Fruit fly (Drosophila melanogaster) whole organism, embryonic: ENCODE data around the gene SecCl.

ENCODE experiments used
- Aef1 ChIP-seq: fragments of 200-800 bp; sonication (Bioruptor generic); IDR thresholded peaks from 3 replicates; pipeline ENCODE4 v1.3.6; 2022; ENCODE audit warnings: missing biosample characterization, missing genetic modification characterization
- BEAF-32 ChIP-seq: fragments of 200-800 bp; sonication (Bioruptor generic); optimal IDR thresholded peaks from 3 replicates; lab custom pipeline; 2017; ENCODE audit warnings: missing biosample characterization, missing genetic modification characterization, mild to moderate bottlenecking, moderate library complexity, missing genetic modification reagents
- CG11456 ChIP-seq: fragments of 200-800 bp; sonication (Bioruptor generic); IDR thresholded peaks from 3 replicates; pipeline ENCODE4 v1.3.6; 2022; ENCODE audit warnings: missing biosample characterization, missing genetic modification characterization
- CG11696 ChIP-seq: fragments of 200-800 bp; sonication (Bioruptor generic); IDR thresholded peaks from 2 replicates; pipeline ENCODE4 v1.3.6; 2022; ENCODE audit warnings: missing biosample characterization, missing genetic modification characterization
- CG12391 ChIP-seq: fragments of 200-800 bp; sonication (Bioruptor generic); optimal IDR thresholded peaks from 3 replicates; lab custom pipeline; 2018; ENCODE audit warnings: missing biosample characterization, mild to moderate bottlenecking, missing genetic modification characterization, moderate library complexity
- CG12659 ChIP-seq: fragments of 200-800 bp; sonication (Bioruptor generic); optimal IDR thresholded peaks from 3 replicates; lab custom pipeline; 2017; ENCODE audit warnings: mild to moderate bottlenecking, missing biosample characterization, missing genetic modification reagents, missing genetic modification characterization
- CG1792 ChIP-seq: fragments of 200-800 bp; sonication (Bioruptor generic); optimal IDR thresholded peaks from 2 replicates; lab custom pipeline; 2016; ENCODE audit warnings: missing biosample characterization, missing genetic modification characterization
- CG18011 ChIP-seq: fragments of 200-800 bp; sonication (Bioruptor generic); optimal IDR thresholded peaks from 2 replicates; lab custom pipeline; 2017; ENCODE audit warnings: missing biosample characterization, missing genetic modification characterization, mild to moderate bottlenecking, moderate library complexity, missing genotype
- CG18262 ChIP-seq: fragments of 200-800 bp; optimal IDR thresholded peaks from 3 replicates; lab custom pipeline; 2019; ENCODE audit warnings: missing biosample characterization, mild to moderate bottlenecking, missing genetic modification characterization, moderate library complexity
- CG2889 ChIP-seq: fragments of 200-800 bp; sonication (Bioruptor generic); IDR thresholded peaks from 3 replicates; pipeline ENCODE4 v1.3.6; 2022; ENCODE audit warnings: missing biosample characterization, missing genetic modification characterization
- CG30020 ChIP-seq: fragments of 200-800 bp; optimal IDR thresholded peaks from 2 replicates; lab custom pipeline; 2019; ENCODE audit warnings: missing biosample characterization, mild to moderate bottlenecking, missing genetic modification characterization, moderate library complexity
- CG32767 ChIP-seq: fragments of 200-800 bp; sonication (Bioruptor generic); IDR thresholded peaks from 2 replicates; pipeline ENCODE4 v1.3.6; 2022; ENCODE audit warnings: missing biosample characterization, missing genetic modification characterization
- CG6175 ChIP-seq: fragments of 200-800 bp; sonication (Bioruptor generic); IDR thresholded peaks from 3 replicates; pipeline ENCODE4 v1.3.6; 2022; ENCODE audit warnings: missing biosample characterization, missing genetic modification characterization
- CG7372 ChIP-seq: fragments of 200-800 bp; sonication (Bioruptor generic); IDR thresholded peaks from 2 replicates; pipeline ENCODE4 v1.3.6; 2022; ENCODE audit warnings: missing biosample characterization, missing genetic modification characterization
- CG7987 ChIP-seq: fragments of 200-800 bp; sonication (Bioruptor generic); optimal IDR thresholded peaks from 2 replicates; lab custom pipeline; 2018; ENCODE audit warnings: missing biosample characterization, mild to moderate bottlenecking, missing genetic modification characterization, moderate library complexity
- Camta ChIP-seq: fragments of 200-800 bp; sonication (Bioruptor generic); optimal IDR thresholded peaks from 2 replicates; lab custom pipeline; 2016; ENCODE audit warnings: missing biosample characterization, missing genetic modification characterization
- D19B ChIP-seq: fragments of 200-800 bp; sonication (Bioruptor generic); optimal IDR thresholded peaks from 2 replicates; lab custom pipeline; 2017; ENCODE audit warnings: missing biosample characterization, mild to moderate bottlenecking, missing genetic modification characterization
- Deaf1 ChIP-seq: fragments of 200-800 bp; optimal IDR thresholded peaks from 3 replicates; lab custom pipeline; 2019; ENCODE audit warnings: missing biosample characterization, mild to moderate bottlenecking, missing genetic modification characterization, moderate library complexity
- Doc3 ChIP-seq: fragments of 200-800 bp; sonication (Bioruptor generic); IDR thresholded peaks from 3 replicates; pipeline ENCODE4 v1.3.6; 2022; ENCODE audit warnings: missing biosample characterization, missing genetic modification characterization; ENCODE audit not compliant: partially characterized antibody
- Dp ChIP-seq: fragments of 200-800 bp; sonication (Bioruptor generic); optimal IDR thresholded peaks from 2 replicates; lab custom pipeline; 2018; ENCODE audit warnings: missing biosample characterization, mild to moderate bottlenecking, missing genetic modification characterization, moderate library complexity
- Eip74EF ChIP-seq, 2 experiments: fragments of 200-800 bp in 1 of 2; fragments of >200 bp in 1 of 2; sonication (Bioruptor generic) in 1 of 2; optimal IDR thresholded peaks; 2 replicates each; lab custom pipeline; 2017 to 2019; ENCODE audit warnings: missing biosample characterization in 2 of 2, missing genetic modification characterization in 2 of 2, mild to moderate bottlenecking in 1 of 2, moderate library complexity in 1 of 2
- GATAe ChIP-seq: fragments of 200-800 bp; sonication (Bioruptor generic); conservative IDR thresholded peaks from 2 replicates; pipeline ENCODE4 v1.3.6; 2022; ENCODE audit warnings: missing biosample characterization, missing genetic modification characterization
- Gug ChIP-seq: fragments of 200-800 bp; sonication (Bioruptor generic); IDR thresholded peaks from 4 replicates; pipeline ENCODE4 v1.3.6; 2022; ENCODE audit warnings: missing biosample characterization, missing genetic modification characterization
- Meics ChIP-seq: fragments of 200-800 bp; sonication (Bioruptor generic); optimal IDR thresholded peaks from 2 replicates; lab custom pipeline; 2017; ENCODE audit warnings: missing biosample characterization, mild to moderate bottlenecking, missing genetic modification characterization
- NFAT ChIP-seq: fragments of 200-800 bp; sonication (Bioruptor generic); IDR thresholded peaks from 2 replicates; pipeline ENCODE4 v1.3.6; 2022; ENCODE audit warnings: missing biosample characterization, missing genetic modification characterization
- NfI ChIP-seq: fragments of 200-800 bp; sonication (Bioruptor generic); optimal IDR thresholded peaks from 3 replicates; lab custom pipeline; 2018; ENCODE audit warnings: missing biosample characterization, mild to moderate bottlenecking, missing genetic modification characterization, moderate library complexity
- Poxn ChIP-seq: fragments of 200-800 bp; sonication (Bioruptor generic); IDR thresholded peaks from 2 replicates; pipeline ENCODE4 v1.3.6; 2022; ENCODE audit warnings: missing biosample characterization, missing genetic modification characterization
- Sry-δ ChIP-seq: fragments of 200-800 bp; sonication (Bioruptor generic); optimal IDR thresholded peaks from 2 replicates; lab custom pipeline; 2016; ENCODE audit warnings: missing biosample characterization, missing genetic modification characterization
- ash1 ChIP-seq: fragments of 200-800 bp; sonication (Bioruptor generic); optimal IDR thresholded peaks from 2 replicates; lab custom pipeline; 2018; ENCODE audit warnings: missing biosample characterization, mild to moderate bottlenecking, missing genetic modification characterization
- cwo ChIP-seq: fragments of 200-800 bp; sonication (Bioruptor generic); optimal IDR thresholded peaks from 3 replicates; lab custom pipeline; 2017; ENCODE audit warnings: missing biosample characterization, missing genetic modification characterization, mild to moderate bottlenecking, moderate library complexity, missing genetic modification reagents
- dati ChIP-seq: fragments of 200-800 bp; sonication (Bioruptor generic); IDR thresholded peaks from 2 replicates; pipeline ENCODE4 v1.3.6; 2022; ENCODE audit warnings: missing biosample characterization, missing genetic modification characterization
- fd3F ChIP-seq: fragments of 200-800 bp; sonication (Bioruptor generic); optimal IDR thresholded peaks from 2 replicates; lab custom pipeline; 2018; ENCODE audit warnings: missing biosample characterization, mild to moderate bottlenecking, missing genetic modification characterization, moderate library complexity
- her ChIP-seq: fragments of 200-800 bp; sonication (Bioruptor generic); optimal IDR thresholded peaks from 2 replicates; lab custom pipeline; 2016; ENCODE audit warnings: missing biosample characterization, missing genetic modification characterization
- hth ChIP-seq: fragments of >200 bp; optimal IDR thresholded peaks from 2 replicates; lab custom pipeline; 2017; ENCODE audit warnings: inconsistent platforms
- ind ChIP-seq: fragments of 200-800 bp; sonication (Bioruptor generic); optimal IDR thresholded peaks from 3 replicates; lab custom pipeline; 2016; ENCODE audit warnings: missing biosample characterization, missing genetic modification characterization
- jing ChIP-seq: fragments of 200-800 bp; sonication (Bioruptor generic); optimal IDR thresholded peaks from 2 replicates; lab custom pipeline; 2018; ENCODE audit warnings: missing biosample characterization, mild to moderate bottlenecking, missing genetic modification characterization
- klu ChIP-seq: fragments of 200-800 bp; sonication (Bioruptor generic); IDR thresholded peaks from 2 replicates; pipeline ENCODE4 v1.3.6; 2022; ENCODE audit warnings: missing biosample characterization, missing genetic modification characterization
- maf-S ChIP-seq: fragments of 200-800 bp; sonication (Bioruptor generic); optimal IDR thresholded peaks from 2 replicates; lab custom pipeline; 2016; ENCODE audit warnings: missing biosample characterization, missing genetic modification characterization
- mam ChIP-seq: fragments of 200-800 bp; sonication (Bioruptor generic); optimal IDR thresholded peaks from 3 replicates; lab custom pipeline; 2016; ENCODE audit warnings: missing biosample characterization, missing genetic modification characterization
- nmo ChIP-seq: fragments of 200-800 bp; sonication (Bioruptor generic); optimal IDR thresholded peaks from 2 replicates; lab custom pipeline; 2018; ENCODE audit warnings: missing biosample characterization, mild to moderate bottlenecking, missing genetic modification characterization, moderate library complexity
- nom ChIP-seq: fragments of 200-800 bp; sonication (Bioruptor generic); optimal IDR thresholded peaks from 2 replicates; lab custom pipeline; 2017; ENCODE audit warnings: missing biosample characterization, missing genetic modification characterization, mild to moderate bottlenecking, moderate library complexity, missing genetic modification reagents
- otp ChIP-seq: fragments of 200-800 bp; sonication (Bioruptor generic); IDR thresholded peaks from 3 replicates; pipeline ENCODE4, ENCODE4 v1.3.6; 2022; ENCODE audit warnings: missing biosample characterization, missing genetic modification characterization
- pzg ChIP-seq: fragments of 200-800 bp; sonication (Bioruptor generic); optimal IDR thresholded peaks from 3 replicates; lab custom pipeline; 2018; ENCODE audit warnings: missing biosample characterization, mild to moderate bottlenecking, missing genetic modification characterization, moderate library complexity
- repo ChIP-seq: fragments of 200-800 bp; sonication (Bioruptor generic); optimal IDR thresholded peaks from 2 replicates; lab custom pipeline; 2016; ENCODE audit warnings: missing biosample characterization, missing genetic modification characterization
- schlank ChIP-seq: fragments of 200-800 bp; sonication (Bioruptor generic); optimal IDR thresholded peaks from 2 replicates; lab custom pipeline; 2018; ENCODE audit warnings: missing biosample characterization, mild to moderate bottlenecking, missing genetic modification characterization
- sima ChIP-seq: fragments of 200-800 bp; sonication (Bioruptor generic); optimal IDR thresholded peaks from 2 replicates; lab custom pipeline; 2016; ENCODE audit warnings: missing biosample characterization, missing genetic modification characterization
- stwl ChIP-seq: fragments of 200-800 bp; sonication (Bioruptor generic); optimal IDR thresholded peaks from 3 replicates; lab custom pipeline; 2018; ENCODE audit warnings: missing biosample characterization, mild to moderate bottlenecking, missing genetic modification characterization, moderate library complexity
- tap ChIP-seq: fragments of 200-800 bp; optimal IDR thresholded peaks from 3 replicates; lab custom pipeline; 2019; ENCODE audit warnings: missing biosample characterization, mild to moderate bottlenecking, missing genetic modification characterization, moderate library complexity
- tgo ChIP-seq: fragments of 200-800 bp; sonication (Bioruptor generic); IDR thresholded peaks from 3 replicates; pipeline ENCODE4 v1.3.6; 2022; ENCODE audit warnings: missing biosample characterization, missing genetic modification characterization
- unc-4 ChIP-seq: fragments of 200-800 bp; sonication (Bioruptor generic); IDR thresholded peaks from 2 replicates; pipeline ENCODE4 v1.3.6; 2022; ENCODE audit warnings: missing biosample characterization, missing genetic modification characterization; ENCODE audit not compliant: partially characterized antibody
- wdn ChIP-seq: fragments of 200-800 bp; sonication (Bioruptor generic); IDR thresholded peaks from 2 replicates; pipeline ENCODE4 v1.3.6; 2022; ENCODE audit warnings: missing biosample characterization, missing genetic modification characterization

Gene SecCl

DNA sequence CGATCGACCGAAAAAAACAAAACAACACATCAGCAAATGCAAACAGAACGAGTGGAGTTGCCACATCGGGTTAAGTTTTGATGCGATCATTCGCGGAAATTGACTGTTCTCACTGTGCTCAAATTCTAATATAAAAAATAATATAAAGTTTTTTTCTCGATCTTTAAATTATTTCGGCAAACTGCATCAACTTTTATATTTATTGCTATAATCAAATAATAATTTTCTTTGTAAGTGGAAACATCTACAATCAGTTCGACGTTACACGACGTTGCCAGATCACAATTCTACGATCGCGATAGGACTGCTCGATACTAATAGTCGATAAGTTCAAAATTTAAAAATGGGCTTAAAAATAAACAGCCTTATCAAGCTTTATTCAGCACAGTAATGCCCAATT lies 41.1 kb upstream of the SecCl start, which contains the start of gene Gorab (continued):
- peak; percentile 79 for TF ChIP-seq GATAe (GFP tag; lab: Robert Waterston, UW)
- 0 out of 2 replicates have a peak, but pooled peaks have one; percentile 23 for TF ChIP-seq wdn (GFP tag; lab: Robert Waterston, UW)
- peak; percentile 21 for TF ChIP-seq CG1792
- peak; percentile 89 for TF ChIP-seq mam (GFP tag; lab: Kevin White, UChicago)
- TF ChIP-seq CG7372 (GFP tag; lab: Robert Waterston, UW): peak; percentile 95
- TF ChIP-seq CG18262: peak; percentile 91
- peak; percentile 64 for TF ChIP-seq jing (GFP tag; lab: Kevin White, UChicago)
- peak; percentile 92 for TF ChIP-seq Gug (GFP tag; lab: Robert Waterston, UW)
- no peak for TF ChIP-seq sima (GFP tag; lab: Kevin White, UChicago)
- peak; percentile 93 for TF ChIP-seq ind (GFP tag; lab: Kevin White, UChicago)
- peak; percentile 55 for TF ChIP-seq repo (GFP tag; lab: Kevin White, UChicago)
- peak; percentile 52 for TF ChIP-seq Deaf1 (tag; lab: Kevin White, UChicago)
- TF ChIP-seq maf-S (GFP tag; lab: Kevin White, UChicago): peak; percentile 27
- TF ChIP-seq CG12659: peak; percentile 93
- peak; percentile 54 for TF ChIP-seq pzg (GFP tag; lab: Kevin White, UChicago)
- TF ChIP-seq dati (GFP tag; lab: Robert Waterston, UW): peak; percentile 88
- TF ChIP-seq CG11456 (GFP tag; lab: Robert Waterston, UW): peak; percentile 96
- no peak for TF ChIP-seq ash1 (GFP tag; lab: Kevin White, UChicago)
- TF ChIP-seq Camta (GFP tag; lab: Kevin White, UChicago): peak; percentile 75
- no peak for TF ChIP-seq her (GFP tag; lab: Kevin White, UChicago)
- TF ChIP-seq CG2889 (GFP tag; lab: Robert Waterston, UW): peak; percentile 96
- peak; percentile 92 for TF ChIP-seq otp
- peak; percentile 69 for TF ChIP-seq tap (tag; lab: Kevin White, UChicago)
- peak; percentile 82 for TF ChIP-seq CG11696 (GFP tag; lab: Robert Waterston, UW)
- TF ChIP-seq Dp (GFP tag; lab: Kevin White, UChicago): peak; percentile 75
- TF ChIP-seq NfI (GFP tag; lab: Kevin White, UChicago): peak; percentile 88
- TF ChIP-seq fd3F (GFP tag; lab: Kevin White, UChicago): peak; percentile 86
- TF ChIP-seq Eip74EF (GFP tag; optimal IDR thresholded peaks at IDR 0.05; lab: Kevin White, UChicago): peak in 1 of 2 experiments; percentile 16
- TF ChIP-seq Meics (GFP tag; lab: Kevin White, UChicago): peak; percentile 79
- TF ChIP-seq klu (GFP tag; lab: Robert Waterston, UW): peak; percentile 92
- peak; percentile 41 for TF ChIP-seq cwo (GFP tag; lab: Kevin White, UChicago)
- TF ChIP-seq Aef1 (GFP tag; lab: Robert Waterston, UW): peak; percentile 97
- peak; percentile 50; the same call in 1 of the 2 replicates for TF ChIP-seq Poxn (GFP tag; lab: Robert Waterston, UW)
- TF ChIP-seq NFAT (GFP tag; lab: Robert Waterston, UW): peak; percentile 93
- peak; percentile 56 for TF ChIP-seq CG18011 (GFP tag; lab: Kevin White, UChicago)
- TF ChIP-seq unc-4 (GFP tag; lab: Robert Waterston, UW): peak; percentile 48; the same call in 1 of the 2 replicates
- no peak for TF ChIP-seq schlank (tag; lab: Kevin White, UChicago)
- peak; percentile 93 for TF ChIP-seq stwl (tag; lab: Kevin White, UChicago)
- TF ChIP-seq D19B (GFP tag; lab: Kevin White, UChicago): peak; percentile 67
- no peak for TF ChIP-seq hth (lab: Kevin White, UChicago)
- peak; percentile 76 for TF ChIP-seq BEAF-32
- peak; percentile 85 for TF ChIP-seq CG6175 (GFP tag; lab: Robert Waterston, UW)
- peak; percentile 87 for TF ChIP-seq CG30020 (tag; lab: Kevin White, UChicago)
- peak; percentile 95 for TF ChIP-seq nmo
- peak; percentile 89 for TF ChIP-seq CG32767 (GFP tag; lab: Robert Waterston, UW)
- TF ChIP-seq nom: no peak
- TF ChIP-seq CG12391 (tag; lab: Kevin White, UChicago): peak; percentile 95
- peak; percentile 42; the same call in 1 of the 3 replicates for TF ChIP-seq Doc3 (GFP tag; lab: Robert Waterston, UW)
- peak; percentile 61 for TF ChIP-seq Sry-δ (GFP tag; lab: Kevin White, UChicago)
- peak; percentile 96 for TF ChIP-seq tgo (GFP tag; lab: Robert Waterston, UW)
- TF ChIP-seq CG7987 (GFP tag; lab: Kevin White, UChicago): peak; percentile 49
